Worm (Caenorhabditis elegans): Measurements from ENCODE around the gene F47B10.9.

Gene F47B10.9

DNA sequence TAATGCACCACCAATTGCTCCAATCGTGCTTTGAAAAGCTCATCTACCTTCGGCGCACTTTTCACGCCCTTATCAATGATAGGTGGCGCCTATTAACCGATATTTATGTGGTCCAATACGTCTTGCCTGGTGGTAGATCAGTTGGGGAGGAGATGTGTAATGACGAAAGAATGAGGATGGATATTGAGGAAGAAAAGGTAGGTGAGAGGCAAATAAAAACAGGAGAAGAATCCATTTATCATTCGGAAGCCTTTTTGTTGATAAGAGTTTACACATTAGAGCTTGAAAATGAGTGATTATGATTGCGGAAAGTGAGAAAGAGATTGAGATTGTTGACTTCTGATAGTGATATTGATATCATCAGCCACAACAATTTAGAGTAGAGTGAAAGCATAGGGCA, 6.5 kb downstream of the F47B10.9 start (continued):
- TF ChIP-seq Y56A3A.18 (GFP tag; IDR thresholded peaks at IDR 0.05) (no peak), egl-18 (GFP tag; IDR thresholded peaks at IDR 0.05) (no peak), T26A5.8 (tag; optimal IDR thresholded peaks at IDR 0.05) (no peak), ceh-79 (tag; optimal IDR thresholded peaks at IDR 0.05) (no peak)

DNA sequence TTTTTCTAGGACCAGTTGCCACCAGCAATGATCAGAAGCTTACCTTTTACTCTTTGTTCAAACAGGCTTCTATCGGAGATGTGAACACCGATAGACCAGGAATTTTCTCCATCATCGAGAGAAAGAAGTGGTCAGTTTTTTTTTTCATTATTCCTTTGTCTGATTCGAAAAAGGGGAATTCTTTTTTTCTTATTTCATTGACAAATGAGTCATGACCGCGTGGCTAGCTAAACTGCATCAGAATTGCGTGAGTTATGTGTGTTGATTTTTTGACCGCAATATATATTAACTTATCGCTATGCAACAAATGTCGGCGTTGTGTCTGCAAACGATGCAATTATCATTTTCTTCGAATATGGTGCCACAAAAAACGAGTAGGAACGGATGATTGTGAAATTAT, 10.5 kb downstream of the F47B10.9 start:
- TF ChIP-seq nhr-80 (tag; optimal IDR thresholded peaks at IDR 0.05) (peak; percentile 5), ztf-26 (tag; optimal IDR thresholded peaks at IDR 0.05) (peak; percentile 10), tlf-1 (GFP tag; optimal IDR thresholded peaks at IDR 0.05) (no peak)

DNA sequence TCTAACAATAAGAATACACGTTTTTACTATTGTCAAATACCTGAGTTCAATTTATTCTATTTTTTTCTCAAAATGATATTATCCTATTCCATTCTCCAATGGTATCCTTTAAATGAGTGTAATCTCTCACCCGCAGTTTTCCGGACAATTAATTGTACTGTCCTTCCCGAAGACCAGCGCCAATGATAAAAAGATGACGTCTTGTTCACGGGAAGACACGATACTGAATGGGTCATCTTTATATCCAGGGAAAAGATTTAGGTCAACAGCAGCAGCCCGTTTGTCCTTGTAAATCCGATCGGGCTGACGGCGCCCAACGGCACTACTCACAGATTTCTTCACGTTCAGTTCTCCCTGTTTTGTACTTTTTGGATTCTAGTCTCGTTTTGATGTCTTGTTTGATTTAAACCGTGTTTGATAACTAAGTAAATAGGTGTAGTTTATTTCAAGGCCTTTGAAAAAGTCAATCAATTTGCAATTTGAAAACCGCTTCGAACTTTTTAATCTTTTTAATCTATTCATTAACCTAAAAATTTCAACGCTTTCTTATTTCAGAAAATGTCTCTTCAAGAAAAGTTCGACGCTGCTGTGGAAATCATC, 11.1 kb downstream of the F47B10.9 start, which contains the start of gene acbp-3:
Gene acbp-3, plus strand, starts transcription at position 550 of the 600 bp plus-strand sequence.
- TF ChIP-seq chd-7 (tag; optimal IDR thresholded peaks at IDR 0.05): no peak
- no peak for TF ChIP-seq attf-3 (GFP tag; conservative IDR thresholded peaks at IDR 0.05)
- TF ChIP-seq Y53G8AR.9 (GFP tag; conservative IDR thresholded peaks at IDR 0.05): no peak
- TF ChIP-seq tbx-9 (tag; optimal IDR thresholded peaks at IDR 0.05; ENCODE audit: borderline replicate concordance): no peak
- TF ChIP-seq repo-1 (tag; optimal IDR thresholded peaks at IDR 0.05): no peak
- no peak for TF ChIP-seq unc-130 (GFP tag; optimal IDR thresholded peaks at IDR 0.05)
- TF ChIP-seq rec-8 (tag; optimal IDR thresholded peaks at IDR 0.05): no peak
- TF ChIP-seq F37B4.10 (GFP tag; IDR thresholded peaks at IDR 0.05): no peak
- TF ChIP-seq lsl-1 (GFP tag; optimal IDR thresholded peaks at IDR 0.05): no peak
- TF ChIP-seq B0019.2 (GFP tag; conservative IDR thresholded peaks at IDR 0.05): no peak
- no peak for TF ChIP-seq egl-18 (GFP tag; IDR thresholded peaks at IDR 0.05)
- no peak for TF ChIP-seq pbrm-1 (GFP tag; IDR thresholded peaks at IDR 0.05)
- TF ChIP-seq F57A8.1 (GFP tag; optimal IDR thresholded peaks at IDR 0.05): no peak
- no peak for TF ChIP-seq lin-26 (GFP tag; IDR thresholded peaks at IDR 0.05)
- no peak for TF ChIP-seq nfyb-1 (GFP tag; IDR thresholded peaks at IDR 0.05)
- TF ChIP-seq cebp-2 (GFP tag; IDR thresholded peaks at IDR 0.05): no peak
- TF ChIP-seq rcor-1 (GFP tag; IDR thresholded peaks at IDR 0.05): no peak

ce11 chrX:10901766-10902165, 12.1 kb downstream of the F47B10.9 start:
- TF ChIP-seq egl-44 (GFP tag; IDR thresholded peaks at IDR 0.05) (no peak), nhr-80 (tag; optimal IDR thresholded peaks at IDR 0.05) (peak; percentile 84)

ce11 chrX:10900952-10901351, 12.9 kb downstream of the F47B10.9 start:
- TF ChIP-seq attf-5 (GFP tag; optimal IDR thresholded peaks at IDR 0.05) (peak; percentile 53), chd-7 (tag; optimal IDR thresholded peaks at IDR 0.05) (peak; percentile 45), dox-1 (GFP tag; IDR thresholded peaks at IDR 0.05) (peak; percentile 49; the same call in 1 of the 2 replicates), K12H6.12 (tag; optimal IDR thresholded peaks at IDR 0.05) (peak; percentile 57), sdz-38 (tag; optimal IDR thresholded peaks at IDR 0.05) (no peak), cebp-1 (GFP tag; IDR thresholded peaks at IDR 0.05) (no peak), cebp-1 (tag; optimal IDR thresholded peaks at IDR 0.05) (peak; percentile 35), ZK185.1 (tag; optimal IDR thresholded peaks at IDR 0.05; ENCODE audit: poor library complexity, severe bottlenecking) (peak; percentile 31), B0019.2 (GFP tag; conservative IDR thresholded peaks at IDR 0.05) (no peak), somi-1 (GFP tag; optimal IDR thresholded peaks at IDR 0.05) (peak; percentile 45), lin-40 (tag; optimal IDR thresholded peaks at IDR 0.05) (peak; percentile 46), mxl-1 (tag; optimal IDR thresholded peaks at IDR 0.05) (no peak), hmg-1.2 (GFP tag; IDR thresholded peaks at IDR 0.05) (peak; percentile 40; the same call in 1 of the 2 replicates)
